Worm (Caenorhabditis elegans) whole organism, early embryonic: ENCODE data around the gene CD4.1.

Experiments
- B0310.2 ChIP-seq: sonication (generic microtip); optimal IDR thresholded peaks from 2 replicates; lab custom pipeline; 2016; ENCODE audit warnings: mild to moderate bottlenecking, missing genetic modification characterization, missing compliant biosample characterization
- ama-1 ChIP-seq: fragments of 150-350 bp; optimal IDR thresholded peaks from 2 replicates; lab custom pipeline; 2014
- ceh-13 ChIP-seq: fragments of 200-800 bp; sonication (Bioruptor generic); optimal IDR thresholded peaks from 2 replicates; lab custom pipeline; 2018; ENCODE audit warnings: mild to moderate bottlenecking, missing genetic modification characterization, missing compliant biosample characterization
- ets-7 ChIP-seq: sonication (generic microtip); optimal IDR thresholded peaks from 2 replicates; lab custom pipeline; 2016; ENCODE audit warnings: missing genotype, missing genetic modification characterization, missing compliant biosample characterization
- hmbx-1 ChIP-seq: sonication (generic microtip); optimal IDR thresholded peaks from 2 replicates; lab custom pipeline; 2016; ENCODE audit warnings: mild to moderate bottlenecking, missing genetic modification characterization, missing compliant biosample characterization
- tra-4 ChIP-seq: sonication (generic microtip); optimal IDR thresholded peaks from 2 replicates; lab custom pipeline; 2017; ENCODE audit warnings: missing genetic modification characterization, missing compliant biosample characterization

ce11 chrV:5630792-5631191, 24.4 kb downstream of the CD4.1 start, which contains the start of gene acy-4:
- no peak for TF ChIP-seq hmbx-1 (tag; lab: Kevin White, UChicago)
- TF ChIP-seq ets-7 (tag; lab: Kevin White, UChicago): no peak
- no peak for TF ChIP-seq tra-4 (tag; lab: Kevin White, UChicago)
- no peak for TF ChIP-seq ceh-13
- TF ChIP-seq ama-1: no peak
- no peak for TF ChIP-seq B0310.2
